Worm (Caenorhabditis elegans): ENCODE measurements around the gene kin-21.

Gene kin-21

DNA sequence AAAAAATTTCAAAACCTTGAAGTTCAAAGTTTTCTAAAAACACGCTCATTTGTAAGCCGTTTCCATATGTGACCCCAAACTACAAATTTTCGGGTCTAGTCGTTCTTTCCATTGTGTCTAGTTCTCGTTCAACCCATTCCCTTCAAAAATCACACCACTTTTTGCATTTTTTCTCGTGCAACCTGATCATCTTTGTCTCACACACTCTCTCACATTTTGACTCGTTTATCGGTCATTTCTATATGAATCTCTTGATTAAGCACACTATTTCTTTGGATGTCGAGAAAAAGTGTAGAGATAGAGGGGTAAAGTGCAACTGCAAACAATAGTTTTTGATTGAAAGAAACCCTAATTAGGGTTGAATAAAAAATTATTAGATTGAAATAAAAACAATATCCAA, 29.1 kb upstream of the kin-21 start (continued):
- TF ChIP-seq fos-1 (tag; optimal IDR thresholded peaks at IDR 0.05) (peak; percentile 64), fkh-4 (tag; optimal IDR thresholded peaks at IDR 0.05; ENCODE audit: borderline replicate concordance) (no peak), nhr-28 (tag; optimal IDR thresholded peaks at IDR 0.05) (no peak), ceh-63 (GFP tag; optimal IDR thresholded peaks at IDR 0.05) (no peak), zip-4 (GFP tag; optimal IDR thresholded peaks at IDR 0.05) (no peak), nhr-71 (tag; optimal IDR thresholded peaks at IDR 0.05) (peak; percentile 82), tlp-1 (tag; optimal IDR thresholded peaks at IDR 0.05) (no peak), mdl-1 (tag; optimal IDR thresholded peaks at IDR 0.05) (peak in 1 of 2 experiments; percentile 47), unc-98 (GFP tag; IDR thresholded peaks at IDR 0.05) (no peak), rnt-1 (tag; optimal IDR thresholded peaks at IDR 0.05) (peak; percentile 50), nhr-90 (tag; optimal IDR thresholded peaks at IDR 0.05; ENCODE audit: poor library complexity) (peak; percentile 61), dpl-1 (GFP tag; optimal IDR thresholded peaks at IDR 0.05) (peak in 2 of 3 experiments; percentile 36 to 46), nhr-47 (tag; optimal IDR thresholded peaks at IDR 0.05) (peak; percentile 30), lin-15B (tag; optimal IDR thresholded peaks at IDR 0.05) (no peak), lir-3 (tag; optimal IDR thresholded peaks at IDR 0.05; ENCODE audit: poor library complexity) (peak; percentile 34), mep-1 (tag; optimal IDR thresholded peaks at IDR 0.05) (peak; percentile 87), snu-23 (GFP tag; optimal IDR thresholded peaks at IDR 0.05) (peak; percentile 82), unc-130 (tag; optimal IDR thresholded peaks at IDR 0.05) (no peak), nhr-84 (tag; optimal IDR thresholded peaks at IDR 0.05) (no peak), efl-3 (GFP tag; optimal IDR thresholded peaks at IDR 0.05) (no peak), efl-1 (optimal IDR thresholded peaks at IDR 0.05) (peak; percentile 39 to 54), efl-1 (GFP tag; optimal IDR thresholded peaks at IDR 0.05 in 1 of 2) (peak; percentile 34 to 94), swsn-7 (tag; optimal IDR thresholded peaks at IDR 0.05) (peak; percentile 32), ceh-90 (tag; optimal IDR thresholded peaks at IDR 0.05) (no peak), ceh-82 (tag; optimal IDR thresholded peaks at IDR 0.05) (peak in 1 of 3 experiments; percentile 18), Y116A8C.19 (tag; optimal IDR thresholded peaks at IDR 0.05; ENCODE audit: borderline replicate concordance) (no peak), alr-1 (tag; optimal IDR thresholded peaks at IDR 0.05; ENCODE audit: borderline replicate concordance) (no peak), ces-1 (GFP tag; optimal IDR thresholded peaks at IDR 0.05) (no peak), aha-1 (tag; optimal IDR thresholded peaks at IDR 0.05) (no peak), dsc-1 (tag; optimal IDR thresholded peaks at IDR 0.05) (peak; percentile 29)

- TF ChIP-seq hlh-4 (tag; optimal IDR thresholded peaks at IDR 0.05) (no peak), nhr-84 (tag; optimal IDR thresholded peaks at IDR 0.05) (no peak), mef-2 (tag; optimal IDR thresholded peaks at IDR 0.05) (no peak), unc-30 (tag; optimal IDR thresholded peaks at IDR 0.05) (no peak), aha-1 (tag; optimal IDR thresholded peaks at IDR 0.05) (no peak), xbp-1 (tag; optimal IDR thresholded peaks at IDR 0.05) (no peak), nhr-28 (tag; optimal IDR thresholded peaks at IDR 0.05) (no peak), lin-39 (tag; optimal IDR thresholded peaks at IDR 0.05) (no peak), efl-3 (GFP tag; optimal IDR thresholded peaks at IDR 0.05) (no peak), sox-4 (tag; optimal IDR thresholded peaks at IDR 0.05) (peak; percentile 31), unc-130 (tag; optimal IDR thresholded peaks at IDR 0.05) (no peak), unc-98 (GFP tag; IDR thresholded peaks at IDR 0.05) (no peak), pqm-1 (tag; optimal IDR thresholded peaks at IDR 0.05) (no peak), pax-3 (tag; optimal IDR thresholded peaks at IDR 0.05) (no peak), nhr-90 (tag; optimal IDR thresholded peaks at IDR 0.05; ENCODE audit: poor library complexity) (no peak), egl-27 (tag; optimal IDR thresholded peaks at IDR 0.05) (no peak), irx-1 (tag; optimal IDR thresholded peaks at IDR 0.05) (no peak), nhr-47 (tag; optimal IDR thresholded peaks at IDR 0.05) (peak; percentile 26), dsc-1 (tag; optimal IDR thresholded peaks at IDR 0.05) (peak; percentile 71), nhr-71 (tag; optimal IDR thresholded peaks at IDR 0.05) (peak; percentile 31), lsy-2 (tag; optimal IDR thresholded peaks at IDR 0.05) (no peak), skn-1 (tag; optimal IDR thresholded peaks at IDR 0.05) (no peak), ama-1 (optimal IDR thresholded peaks at IDR 0.05) (no peak), blmp-1 (tag; optimal IDR thresholded peaks at IDR 0.05) (no peak), nhr-85 (tag) (no peak), fkh-8 (tag; optimal IDR thresholded peaks at IDR 0.05) (peak; percentile 68), ces-1 (GFP tag; optimal IDR thresholded peaks at IDR 0.05) (no peak), nhr-237 (tag; optimal IDR thresholded peaks at IDR 0.05) (no peak)
These were observed 22.1 kb upstream of the kin-21 start, which contains the start of gene dct-15 for ce11 chrIV:9810633-9811032. Gene dct-15 (minus strand): TSS chrIV:9810733.

Data from whole organism, L1 larva.